Fruit fly (Drosophila melanogaster) whole organism, embryonic: Measurements from ENCODE around the gene Pgant2.

Experiments used
- Antp ChIP-seq: fragments of 200-800 bp; sonication (Bioruptor generic); optimal IDR thresholded peaks from 3 replicates; lab custom pipeline; 2016; ENCODE audit warnings: missing biosample characterization, missing genetic modification characterization
- Atf6 ChIP-seq: fragments of 200-800 bp; sonication (Bioruptor generic); IDR thresholded peaks from 2 replicates; pipeline ENCODE4 v1.3.6; 2022; ENCODE audit warnings: missing biosample characterization, missing genetic modification characterization
- CG10267 ChIP-seq: fragments of 200-800 bp; sonication (Bioruptor generic); optimal IDR thresholded peaks from 2 replicates; lab custom pipeline; 2018; ENCODE audit warnings: missing biosample characterization, mild to moderate bottlenecking, missing genetic modification characterization, moderate library complexity
- CG12104 ChIP-seq: fragments of 200-800 bp; sonication (Bioruptor generic); optimal IDR thresholded peaks from 3 replicates; lab custom pipeline; 2016; ENCODE audit warnings: missing biosample characterization, missing genetic modification characterization
- CG12219 ChIP-seq: fragments of 200-800 bp; sonication (Bioruptor generic); optimal IDR thresholded peaks from 3 replicates; lab custom pipeline; 2018; ENCODE audit warnings: missing biosample characterization, mild to moderate bottlenecking, missing genetic modification characterization
- CG13287 ChIP-seq: fragments of 200-800 bp; sonication (Bioruptor generic); IDR thresholded peaks from 2 replicates; pipeline ENCODE4 v1.3.6; 2022; ENCODE audit warnings: missing biosample characterization, missing genetic modification characterization; ENCODE audit not compliant: partially characterized antibody
- CG13624 ChIP-seq: fragments of 200-800 bp; sonication (Bioruptor generic); optimal IDR thresholded peaks from 2 replicates; lab custom pipeline; 2016; ENCODE audit warnings: missing biosample characterization, missing genetic modification characterization
- CG14050 ChIP-seq: fragments of 200-800 bp; sonication (Bioruptor generic); IDR thresholded peaks from 3 replicates; pipeline ENCODE4 v1.3.6; 2022; ENCODE audit warnings: missing biosample characterization, missing genetic modification characterization
- CG14710 ChIP-seq: fragments of 200-800 bp; sonication (Bioruptor generic); optimal IDR thresholded peaks from 3 replicates; lab custom pipeline; 2019; ENCODE audit warnings: missing biosample characterization, mild to moderate bottlenecking, missing genetic modification characterization, moderate library complexity
- CG15269 ChIP-seq: fragments of 200-800 bp; sonication (Bioruptor generic); optimal IDR thresholded peaks from 2 replicates; lab custom pipeline; 2018; ENCODE audit warnings: missing biosample characterization, mild to moderate bottlenecking, missing genetic modification characterization, moderate library complexity
- CG1602 ChIP-seq: fragments of 200-800 bp; sonication (Bioruptor generic); optimal IDR thresholded peaks from 3 replicates; lab custom pipeline; 2016; ENCODE audit warnings: missing biosample characterization, missing genetic modification characterization
- CG17359 ChIP-seq: fragments of 200-800 bp; sonication (Bioruptor generic); optimal IDR thresholded peaks from 3 replicates; lab custom pipeline; 2018; ENCODE audit warnings: missing biosample characterization, mild to moderate bottlenecking, missing genetic modification characterization, moderate library complexity
- CG2712 ChIP-seq: fragments of 200-800 bp; optimal IDR thresholded peaks from 3 replicates; lab custom pipeline; 2019; ENCODE audit warnings: missing biosample characterization, mild to moderate bottlenecking, missing genetic modification characterization, moderate library complexity
- CG30020 ChIP-seq: fragments of 200-800 bp; optimal IDR thresholded peaks from 2 replicates; lab custom pipeline; 2019; ENCODE audit warnings: missing biosample characterization, mild to moderate bottlenecking, missing genetic modification characterization, moderate library complexity
- CG30431 ChIP-seq: fragments of 200-800 bp; sonication (Bioruptor generic); optimal IDR thresholded peaks from 2 replicates; lab custom pipeline; 2017; ENCODE audit warnings: missing biosample characterization, missing genetic modification characterization
- CG32532 ChIP-seq: fragments of 200-800 bp; sonication (Bioruptor generic); IDR thresholded peaks from 2 replicates; pipeline ENCODE4 v1.3.6; 2022; ENCODE audit warnings: missing biosample characterization, missing genetic modification characterization
- CG3281 ChIP-seq: fragments of 200-800 bp; sonication (Bioruptor generic); optimal IDR thresholded peaks from 3 replicates; lab custom pipeline; 2017; ENCODE audit warnings: missing biosample characterization, mild to moderate bottlenecking, missing genetic modification characterization
- CG3847 ChIP-seq: fragments of 200-800 bp; sonication (Bioruptor generic); IDR thresholded peaks from 2 replicates; pipeline ENCODE4 v1.3.6; 2022; ENCODE audit warnings: missing biosample characterization, missing genetic modification characterization
- CG4424 ChIP-seq: fragments of 200-800 bp; sonication (Bioruptor generic); optimal IDR thresholded peaks from 3 replicates; lab custom pipeline; 2016; ENCODE audit warnings: missing biosample characterization, missing genetic modification characterization
- CG4854 ChIP-seq: fragments of 200-800 bp; sonication (Bioruptor generic); optimal IDR thresholded peaks from 2 replicates; lab custom pipeline; 2016; ENCODE audit warnings: missing biosample characterization, missing genetic modification characterization, inconsistent platforms
- CG7357 ChIP-seq: fragments of 200-800 bp; sonication (Bioruptor generic); IDR thresholded peaks from 3 replicates; pipeline ENCODE4 v1.3.6; 2022; ENCODE audit warnings: missing biosample characterization, missing genetic modification characterization
- CG7928 ChIP-seq: fragments of 200-800 bp; sonication (Bioruptor generic); optimal IDR thresholded peaks from 2 replicates; lab custom pipeline; 2017; ENCODE audit warnings: missing biosample characterization, mild to moderate bottlenecking, missing genetic modification characterization
- CG7963 ChIP-seq: fragments of 200-800 bp; sonication (Bioruptor generic); IDR thresholded peaks from 3 replicates; pipeline ENCODE4 v1.3.6; 2022; ENCODE audit warnings: missing biosample characterization, missing genetic modification characterization; ENCODE audit not compliant: partially characterized antibody
- CG9609 ChIP-seq: fragments of 200-800 bp; sonication (Bioruptor generic); optimal IDR thresholded peaks from 3 replicates; lab custom pipeline; 2016; ENCODE audit warnings: missing biosample characterization, missing genetic modification characterization
- Dad ChIP-seq: fragments of 200-800 bp; sonication (Bioruptor generic); optimal IDR thresholded peaks from 3 replicates; lab custom pipeline; 2016; ENCODE audit warnings: missing biosample characterization, missing genetic modification characterization
- Dbx ChIP-seq: fragments of 200-800 bp; sonication (Bioruptor generic); IDR thresholded peaks from 3 replicates; pipeline ENCODE4 v1.3.6; 2022; ENCODE audit warnings: missing biosample characterization, missing genetic modification characterization
- Dfd ChIP-seq, 2 experiments: fragments of >200 bp; optimal IDR thresholded peaks; 2 replicates each; lab custom pipeline; 2017; ENCODE audit warnings: missing biosample characterization in 2 of 2, missing genetic modification characterization in 2 of 2
- HLH3B ChIP-seq: fragments of 200-800 bp; sonication (Bioruptor generic); IDR thresholded peaks from 2 replicates; pipeline ENCODE4 v1.3.6; 2022; ENCODE audit warnings: missing biosample characterization, missing genetic modification characterization
- Lhr ChIP-seq: fragments of 200-800 bp; sonication (Bioruptor generic); optimal IDR thresholded peaks from 3 replicates; lab custom pipeline; 2017; ENCODE audit warnings: mild to moderate bottlenecking, missing biosample characterization, missing genetic modification reagents, missing genetic modification characterization
- MTF-1 ChIP-seq: fragments of 200-800 bp; sonication (Bioruptor generic); optimal IDR thresholded peaks from 2 replicates; lab custom pipeline; 2018; ENCODE audit warnings: missing biosample characterization, mild to moderate bottlenecking, missing genetic modification characterization, borderline replicate concordance
- Mrtf ChIP-seq: fragments of 200-800 bp; sonication (Bioruptor generic); IDR thresholded peaks from 3 replicates; pipeline ENCODE4 v1.3.6; 2022; ENCODE audit warnings: missing biosample characterization, missing genetic modification characterization
- Scr ChIP-seq: fragments of 200-800 bp; sonication (Bioruptor generic); IDR thresholded peaks from 2 replicates; pipeline ENCODE4 v1.3.6; 2022; ENCODE audit warnings: missing biosample characterization, missing genetic modification characterization; ENCODE audit not compliant: partially characterized antibody
- Xbp1 ChIP-seq: fragments of 200-800 bp; sonication (Bioruptor generic); optimal IDR thresholded peaks from 3 replicates; lab custom pipeline; 2016; ENCODE audit warnings: missing biosample characterization, mild to moderate bottlenecking, missing genetic modification characterization
- Xrp1 ChIP-seq: fragments of 200-800 bp; sonication (Bioruptor generic); IDR thresholded peaks from 2 replicates; pipeline ENCODE4 v1.3.6; 2022; ENCODE audit warnings: missing biosample characterization, missing genetic modification characterization
- ab ChIP-seq: fragments of 200-800 bp; sonication (Bioruptor generic); optimal IDR thresholded peaks from 2 replicates; lab custom pipeline; 2016; ENCODE audit warnings: missing biosample characterization, missing genetic modification characterization
- al ChIP-seq: fragments of 200-800 bp; sonication (Bioruptor generic); IDR thresholded peaks from 2 replicates; pipeline ENCODE4 v1.3.6; 2022; ENCODE audit warnings: missing biosample characterization, missing genetic modification characterization
- ase ChIP-seq: fragments of 200-800 bp; sonication (Bioruptor generic); IDR thresholded peaks from 3 replicates; pipeline ENCODE4 v1.3.6; 2022; ENCODE audit warnings: missing biosample characterization, missing genetic modification characterization
- cg ChIP-seq: fragments of 200-800 bp; sonication (Bioruptor generic); optimal IDR thresholded peaks from 3 replicates; lab custom pipeline; 2019; ENCODE audit warnings: missing biosample characterization, mild to moderate bottlenecking, missing genetic modification characterization, moderate library complexity
- corto ChIP-seq: fragments of 200-800 bp; sonication (Bioruptor generic); optimal IDR thresholded peaks from 2 replicates; lab custom pipeline; 2016; ENCODE audit warnings: missing biosample characterization, mild to moderate bottlenecking, missing genetic modification characterization, moderate library complexity
- gfzf ChIP-seq: fragments of 200-800 bp; sonication (Bioruptor generic); optimal IDR thresholded peaks from 2 replicates; lab custom pipeline; 2016; ENCODE audit warnings: missing biosample characterization, mild to moderate bottlenecking, missing genetic modification characterization, moderate library complexity
- hb ChIP-seq: fragments of 200-800 bp; sonication (Bioruptor generic); IDR thresholded peaks from 3 replicates; pipeline ENCODE4 v1.3.6; 2022; ENCODE audit warnings: missing biosample characterization, missing genetic modification characterization; ENCODE audit not compliant: partially characterized antibody
- jing ChIP-seq: fragments of 200-800 bp; sonication (Bioruptor generic); optimal IDR thresholded peaks from 2 replicates; lab custom pipeline; 2018; ENCODE audit warnings: missing biosample characterization, mild to moderate bottlenecking, missing genetic modification characterization
- lmd ChIP-seq: fragments of 200-800 bp; sonication (Bioruptor generic); IDR thresholded peaks from 2 replicates; pipeline ENCODE4 v1.3.6; 2022; ENCODE audit warnings: missing biosample characterization, missing genetic modification characterization
- p53 ChIP-seq: fragments of 200-800 bp; sonication (Bioruptor generic); optimal IDR thresholded peaks from 2 replicates; lab custom pipeline; 2016; ENCODE audit warnings: missing biosample characterization, missing genetic modification characterization
- prd ChIP-seq, 3 experiments: fragments of >200 bp in 2 of 3; fragments of 200-800 bp in 1 of 3; sonication (Bioruptor generic) in 1 of 3; optimal IDR thresholded peaks in 2 of 3; IDR thresholded peaks in 1 of 3; 2 replicates in 2 of 3; 3 replicates in 1 of 3; pipeline versions ENCODE4 v1.3.6 to Lab custom; 2017 to 2022; ENCODE audit warnings: missing biosample characterization in 1 of 3, missing genetic modification characterization in 1 of 3
- ro ChIP-seq: fragments of 200-800 bp; sonication (Bioruptor generic); IDR thresholded peaks from 2 replicates; pipeline ENCODE4 v1.3.6; 2022; ENCODE audit warnings: missing biosample characterization, missing genetic modification characterization
- salm ChIP-seq: fragments of 200-800 bp; sonication (Bioruptor generic); optimal IDR thresholded peaks from 2 replicates; lab custom pipeline; 2018; ENCODE audit warnings: missing biosample characterization, mild to moderate bottlenecking, missing genetic modification characterization
- sens ChIP-seq: fragments of 200-800 bp; sonication (Bioruptor generic); peaks from one replicate; lab custom pipeline; 2016; ENCODE audit warnings: missing biosample characterization, missing genetic modification characterization
- tgo ChIP-seq: fragments of 200-800 bp; sonication (Bioruptor generic); IDR thresholded peaks from 3 replicates; pipeline ENCODE4 v1.3.6; 2022; ENCODE audit warnings: missing biosample characterization, missing genetic modification characterization
- wor ChIP-seq: fragments of 200-800 bp; sonication (Bioruptor generic); IDR thresholded peaks from 2 replicates; pipeline ENCODE4 v1.3.6; 2022; ENCODE audit warnings: missing biosample characterization, missing genetic modification characterization

Gene Pgant2

dm6 chr2L:3444789-3445188, 18.3 kb upstream of the Pgant2 start (continued):
- peak; percentile 49; the same call in 1 of the 2 replicates for TF ChIP-seq HLH3B
- TF ChIP-seq CG1602 = peak; percentile 5
- no peak for TF ChIP-seq CG12219 (GFP tag; lab: Kevin White, UChicago)
- TF ChIP-seq ro = no peak
- TF ChIP-seq ab (GFP tag; lab: Kevin White, UChicago) = no peak
- TF ChIP-seq MTF-1 (GFP tag; lab: Kevin White, UChicago) = no peak
- no peak for TF ChIP-seq Dfd (GFP tag; optimal IDR thresholded peaks at IDR 0.05; lab: Kevin White, UChicago)
- no peak for TF ChIP-seq cg
- TF ChIP-seq CG7963 = no peak
- TF ChIP-seq CG4854 (GFP tag; lab: Kevin White, UChicago) = no peak
- TF ChIP-seq salm (tag; lab: Kevin White, UChicago) = no peak
- TF ChIP-seq CG14050 (GFP tag; lab: Robert Waterston, UW) = no peak; the same call in 2 of the 3 replicates
- TF ChIP-seq ase = 0 out of 3 replicates have a peak, but pooled peaks have one; percentile 18
- no peak for TF ChIP-seq corto (GFP tag; lab: Kevin White, UChicago)
- no peak for TF ChIP-seq CG10267
- peak; percentile 61 for TF ChIP-seq Xbp1
- TF ChIP-seq jing (GFP tag; lab: Kevin White, UChicago) = no peak
- peak; percentile 63 for TF ChIP-seq Antp (GFP tag; lab: Kevin White, UChicago)
- no peak for TF ChIP-seq Dad
- TF ChIP-seq Dbx (GFP tag; lab: Robert Waterston, UW) = no peak
- no peak for TF ChIP-seq Scr (GFP tag; lab: Robert Waterston, UW)
- no peak for TF ChIP-seq CG13624 (GFP tag; lab: Kevin White, UChicago)
- no peak for TF ChIP-seq gfzf
- peak; percentile 36 for TF ChIP-seq CG15269 (tag; lab: Kevin White, UChicago)
- peak; percentile 36 for TF ChIP-seq CG2712 (tag; lab: Kevin White, UChicago)
- TF ChIP-seq p53 = no peak
- TF ChIP-seq al (GFP tag; lab: Robert Waterston, UW) = 0 out of 2 replicates have a peak, but pooled peaks have one; percentile 21
- TF ChIP-seq CG32532 = peak; percentile 38; the same call in 1 of the 2 replicates
- TF ChIP-seq wor (GFP tag; lab: Robert Waterston, UW) = 0 out of 2 replicates have a peak, but pooled peaks have one; percentile 21
- TF ChIP-seq Atf6 (GFP tag; lab: Robert Waterston, UW) = peak; percentile 28; the same call in 1 of the 2 replicates
- TF ChIP-seq tgo (GFP tag; lab: Robert Waterston, UW) = peak; percentile 47; the same call in 2 of the 3 replicates
- TF ChIP-seq Lhr (GFP tag; lab: Kevin White, UChicago) = no peak
- peak; percentile 45; the same call in 1 of the 2 replicates for TF ChIP-seq CG3847 (GFP tag; lab: Robert Waterston, UW)
- TF ChIP-seq CG3281 (GFP tag; lab: Kevin White, UChicago) = no peak
- TF ChIP-seq CG4424 (GFP tag; lab: Kevin White, UChicago) = peak; percentile 23
- peak; percentile 41 for TF ChIP-seq CG30431 (GFP tag; lab: Kevin White, UChicago)
- TF ChIP-seq CG7357 (GFP tag; lab: Robert Waterston, UW) = no peak
- TF ChIP-seq CG9609 (GFP tag; lab: Kevin White, UChicago) = peak; percentile 52
- TF ChIP-seq CG12104 (GFP tag; lab: Kevin White, UChicago) = no peak
- no peak for TF ChIP-seq hb (GFP tag; lab: Robert Waterston, UW)
- TF ChIP-seq lmd (GFP tag; lab: Robert Waterston, UW) = peak; percentile 58; the same call in 1 of the 2 replicates
- no peak for TF ChIP-seq CG30020
- peak; percentile 53; the same call in 1 of the 2 replicates for TF ChIP-seq Xrp1 (GFP tag; lab: Robert Waterston, UW)
- peak; percentile 37 for TF ChIP-seq CG17359 (tag; lab: Kevin White, UChicago)
- TF ChIP-seq prd (optimal IDR thresholded peaks at IDR 0.05; lab: Kevin White, UChicago) = no peak
- TF ChIP-seq prd (GFP tag; IDR thresholded peaks at IDR 0.05; lab: Robert Waterston, UW) = peak; percentile 77
- peak; percentile 40; the same call in 1 of the 3 replicates for TF ChIP-seq Mrtf
- peak; percentile 1 for TF ChIP-seq CG14710
- no peak for TF ChIP-seq CG7928
- no peak for TF ChIP-seq CG13287 (GFP tag; lab: Robert Waterston, UW)
- peak; percentile 81 for TF ChIP-seq sens
